In genomic region chr3R:11776068-11776767, dm6 we compare ENCODE assay signal across 3 fruit fly cellular contexts.
TF ChIP-seq lines count a peak whose summit lies in the region.

No protein-coding gene starts in this region.

- TF ChIP-seq CTCF in whole organism, embryonic (GFP tag; optimal IDR thresholded peaks at IDR 0.05; lab: Kevin White, UChicago), result no peak

TF ChIP-seq in whole organism, adult, 20 proteins besides CTCF, POLR2A, EP300 and RAD21:
- TF ChIP-seq CG5204 (GFP tag; optimal IDR thresholded peaks at IDR 0.05; lab: Kevin White, UChicago), result no peak
- peak; percentile 14 for TF ChIP-seq kay (GFP tag; lab: Kevin White, UChicago; ENCODE audit: borderline replicate concordance)

TF ChIP-seq in whole organism, embryonic, 481 proteins besides CTCF, POLR2A, EP300 and RAD21 (continues in another document):
- TF ChIP-seq CG8478 (optimal IDR thresholded peaks at IDR 0.05; lab: Kevin White, UChicago) (no peak), CG30020 (tag; optimal IDR thresholded peaks at IDR 0.05; lab: Kevin White, UChicago) (no peak), tup (GFP tag; optimal IDR thresholded peaks at IDR 0.05; lab: Kevin White, UChicago) (no peak), CG13296 (GFP tag; optimal IDR thresholded peaks at IDR 0.05; lab: Kevin White, UChicago) (no peak), Side (GFP tag; optimal IDR thresholded peaks at IDR 0.05; lab: Kevin White, UChicago) (no peak), Scr (GFP tag; IDR thresholded peaks at IDR 0.05; lab: Robert Waterston, UW; ENCODE audit: partially characterized antibody) (no peak), onecut (GFP tag; IDR thresholded peaks at IDR 0.05; lab: Robert Waterston, UW) (peak; percentile 75), CG10565 (GFP tag; optimal IDR thresholded peaks at IDR 0.05; lab: Kevin White, UChicago) (no peak), ind (GFP tag; optimal IDR thresholded peaks at IDR 0.05; lab: Kevin White, UChicago) (no peak), twi (tag; optimal IDR thresholded peaks at IDR 0.05; lab: Kevin White, UChicago) (peak; percentile 94), btn (GFP tag; optimal IDR thresholded peaks at IDR 0.05; lab: Kevin White, UChicago) (no peak), CG6765 (GFP tag; optimal IDR thresholded peaks at IDR 0.05; lab: Kevin White, UChicago) (no peak), Mrtf (GFP tag; IDR thresholded peaks at IDR 0.05; lab: Robert Waterston, UW) (no peak), oc (tag; optimal IDR thresholded peaks at IDR 0.05; lab: Kevin White, UChicago) (no peak), vfl (GFP tag; optimal IDR thresholded peaks at IDR 0.05; lab: Kevin White, UChicago) (no peak), HLH4C (GFP tag; IDR thresholded peaks at IDR 0.05; lab: Robert Waterston, UW; ENCODE audit: partially characterized antibody) (no peak), CG3281 (GFP tag; optimal IDR thresholded peaks at IDR 0.05; lab: Kevin White, UChicago) (no peak), Hsf (GFP tag; optimal IDR thresholded peaks at IDR 0.05; lab: Kevin White, UChicago) (no peak), B-H2 (GFP tag; optimal IDR thresholded peaks at IDR 0.05; lab: Kevin White, UChicago) (no peak), pros (GFP tag; optimal IDR thresholded peaks at IDR 0.05; lab: Kevin White, UChicago) (peak; percentile 97), wdn (GFP tag; IDR thresholded peaks at IDR 0.05; lab: Robert Waterston, UW) (no peak), CG12155 (GFP tag; optimal IDR thresholded peaks at IDR 0.05; lab: Kevin White, UChicago) (no peak), corto (GFP tag; optimal IDR thresholded peaks at IDR 0.05; lab: Kevin White, UChicago) (no peak), ab (GFP tag; optimal IDR thresholded peaks at IDR 0.05; lab: Kevin White, UChicago) (no peak), Hey (tag; optimal IDR thresholded peaks at IDR 0.05; lab: Kevin White, UChicago) (no peak), kni (GFP tag; optimal IDR thresholded peaks at IDR 0.05; lab: Kevin White, UChicago) (peak; percentile 25), Nf-YC (tag; optimal IDR thresholded peaks at IDR 0.05; lab: Kevin White, UChicago) (no peak), CG42726 (GFP tag; IDR thresholded peaks at IDR 0.05; lab: Robert Waterston, UW; ENCODE audit: partially characterized antibody) (no peak), nmo (GFP tag; optimal IDR thresholded peaks at IDR 0.05; lab: Kevin White, UChicago) (no peak), CG4360 (GFP tag; IDR thresholded peaks at IDR 0.05; lab: Robert Waterston, UW) (0 out of 2 replicates have a peak, but pooled peaks have one; percentile 58), gcm2 (GFP tag; optimal IDR thresholded peaks at IDR 0.05; lab: Kevin White, UChicago) (no peak), tna (GFP tag; IDR thresholded peaks at IDR 0.05; lab: Robert Waterston, UW; ENCODE audit: partially characterized antibody) (no peak), Ada2b (GFP tag; IDR thresholded peaks at IDR 0.05; lab: Robert Waterston, UW) (no peak), CG13894 (tag; optimal IDR thresholded peaks at IDR 0.05; lab: Kevin White, UChicago) (peak; percentile 24), her (GFP tag; optimal IDR thresholded peaks at IDR 0.05; lab: Kevin White, UChicago) (no peak), Ptx1 (GFP tag; IDR thresholded peaks at IDR 0.05; lab: Robert Waterston, UW) (no peak), Hmr (GFP tag; optimal IDR thresholded peaks at IDR 0.05; lab: Kevin White, UChicago) (no peak), CG34376 (GFP tag; optimal IDR thresholded peaks at IDR 0.05; lab: Kevin White, UChicago) (no peak), Camta (GFP tag; optimal IDR thresholded peaks at IDR 0.05; lab: Kevin White, UChicago) (no peak), CG11696 (GFP tag; IDR thresholded peaks at IDR 0.05; lab: Robert Waterston, UW) (no peak), CG10267 (tag; optimal IDR thresholded peaks at IDR 0.05; lab: Kevin White, UChicago) (no peak), HHEX (GFP tag; optimal IDR thresholded peaks at IDR 0.05; lab: Kevin White, UChicago) (no peak), CG10274 (GFP tag; optimal IDR thresholded peaks at IDR 0.05; lab: Kevin White, UChicago) (no peak), Jarid2 (GFP tag; optimal IDR thresholded peaks at IDR 0.05; lab: Kevin White, UChicago) (no peak), tll (GFP tag; optimal IDR thresholded peaks at IDR 0.05; lab: Kevin White, UChicago) (peak in 1 of 2 experiments; percentile 16), Drgx (GFP tag; IDR thresholded peaks at IDR 0.05; lab: Robert Waterston, UW) (no peak)

TF ChIP-seq in whole organism, wandering third instar larva, 38 proteins besides CTCF, POLR2A, EP300 and RAD21:
- TF ChIP-seq dsf (GFP tag; optimal IDR thresholded peaks at IDR 0.05; lab: Kevin White, UChicago; ENCODE audit: borderline replicate concordance) (no peak), fru (GFP tag; optimal IDR thresholded peaks at IDR 0.05; lab: Kevin White, UChicago) (no peak), N (GFP tag; optimal IDR thresholded peaks at IDR 0.05; lab: Kevin White, UChicago) (no peak), usp (GFP tag; optimal IDR thresholded peaks at IDR 0.05; lab: Kevin White, UChicago) (no peak), jim (GFP tag; optimal IDR thresholded peaks at IDR 0.05; lab: Kevin White, UChicago) (no peak), foxo (GFP tag; optimal IDR thresholded peaks at IDR 0.05; lab: Kevin White, UChicago) (no peak), Vsx2 (GFP tag; optimal IDR thresholded peaks at IDR 0.05; lab: Kevin White, UChicago; ENCODE audit: partially characterized antibody) (peak; percentile 14), HLH106 (tag; optimal IDR thresholded peaks at IDR 0.05; lab: Kevin White, UChicago) (no peak)
